Fruit fly (Drosophila melanogaster): ENCODE measurements around the gene mex1.

DNA sequence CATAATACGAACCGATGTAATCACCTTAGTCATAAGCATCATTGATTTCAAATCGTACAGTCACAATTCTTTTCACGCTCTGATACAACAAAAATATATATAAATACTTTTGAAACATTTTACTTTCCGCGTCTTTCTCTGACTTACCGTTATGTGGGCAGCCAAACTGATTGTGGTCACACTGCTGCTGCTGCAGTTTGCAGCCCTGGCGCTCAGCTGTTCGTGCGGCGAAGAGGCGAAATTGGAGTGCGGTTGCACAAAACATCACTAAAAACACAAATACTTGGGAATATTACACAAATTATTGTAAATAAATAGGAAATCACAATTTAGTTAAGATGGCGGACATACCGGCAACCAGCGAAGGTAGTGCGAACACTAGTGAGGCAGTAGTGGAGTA lies 10.0 kb downstream of the mex1 start, which contains the start of the genes gdl and gdl-ORF39:
- TF ChIP-seq Clk (GFP tag; optimal IDR thresholded peaks at IDR 0.05) (no peak), kay (GFP tag; ENCODE audit: borderline replicate concordance) (no peak)
